Fruit fly (Drosophila melanogaster): ENCODE results near the gene CG5645.

DNA sequence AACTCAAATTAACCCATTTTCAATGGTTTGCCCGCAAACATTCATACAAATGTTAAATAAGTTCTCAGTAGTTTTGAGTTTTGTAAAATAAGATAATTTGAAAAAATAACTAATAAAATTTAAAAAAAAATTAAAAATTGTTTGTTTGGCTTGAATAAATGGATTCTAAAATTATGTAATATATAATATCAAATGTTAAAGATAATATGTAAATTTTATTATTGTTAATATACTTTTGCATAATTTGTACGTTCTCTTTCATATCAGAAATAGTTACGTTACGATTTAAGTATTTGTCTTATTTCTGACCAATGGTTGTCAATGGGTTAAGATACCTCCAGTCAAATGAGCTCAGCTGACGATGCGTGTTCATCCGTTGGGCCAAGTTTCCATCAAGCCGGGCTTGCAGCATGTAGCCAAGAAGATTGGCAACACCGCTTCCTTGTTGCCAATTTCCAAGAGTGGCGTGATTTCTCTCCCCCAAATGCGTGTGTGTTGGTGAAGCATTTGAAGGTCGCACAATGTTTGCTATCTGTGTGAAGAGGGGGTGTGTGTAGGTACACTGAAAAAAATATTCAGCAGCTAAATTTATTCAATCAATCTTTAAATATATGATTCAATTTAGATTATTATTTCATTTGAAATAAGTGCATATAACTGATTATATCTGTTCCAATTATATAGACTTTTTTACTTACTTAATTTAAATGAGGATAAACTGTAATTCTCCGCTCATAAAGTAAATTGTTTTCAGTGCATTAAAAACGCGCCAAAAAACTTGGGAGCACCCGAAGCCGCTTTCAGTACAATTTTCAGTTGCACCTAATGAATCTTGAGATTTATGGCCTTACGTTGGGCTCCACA is 39.5 kb downstream of the CG5645 start:
- TF ChIP-seq CG12768 (GFP tag; optimal IDR thresholded peaks at IDR 0.05) (no peak), CG33017 (tag; optimal IDR thresholded peaks at IDR 0.05) (no peak), ovo (GFP tag; optimal IDR thresholded peaks at IDR 0.05) (no peak), pad (GFP tag; optimal IDR thresholded peaks at IDR 0.05) (no peak), Crg-1 (GFP tag; optimal IDR thresholded peaks at IDR 0.05) (no peak), CG11617 (GFP tag; optimal IDR thresholded peaks at IDR 0.05) (no peak), cic (GFP tag; optimal IDR thresholded peaks at IDR 0.05) (no peak)
